Worm (Caenorhabditis elegans): ENCODE measurements around the gene T15B7.1.

- TF ChIP-seq lsy-2 (tag; optimal IDR thresholded peaks at IDR 0.05): no peak
- TF ChIP-seq dve-1 (tag; optimal IDR thresholded peaks at IDR 0.05; ENCODE audit: insufficient read depth): no peak
- no peak for TF ChIP-seq ces-1 (GFP tag; optimal IDR thresholded peaks at IDR 0.05)
- no peak for TF ChIP-seq dmd-8 (GFP tag; IDR thresholded peaks at IDR 0.05)
- TF ChIP-seq daf-12 (tag; optimal IDR thresholded peaks at IDR 0.05): no peak
- TF ChIP-seq nhr-25 (tag; optimal IDR thresholded peaks at IDR 0.05; ENCODE audit: borderline replicate concordance, insufficient read depth): no peak
- no peak for TF ChIP-seq snpc-4 (tag; optimal IDR thresholded peaks at IDR 0.05)
- TF ChIP-seq attf-4 (tag; optimal IDR thresholded peaks at IDR 0.05): no peak
Observed at ce11 chrV:6894778-6895177, 52.2 kb downstream of the T15B7.1 start, which contains the start of gene K11C4.2.
